Worm (Caenorhabditis elegans): ENCODE measurements around the gene glrx-5.

DNA sequence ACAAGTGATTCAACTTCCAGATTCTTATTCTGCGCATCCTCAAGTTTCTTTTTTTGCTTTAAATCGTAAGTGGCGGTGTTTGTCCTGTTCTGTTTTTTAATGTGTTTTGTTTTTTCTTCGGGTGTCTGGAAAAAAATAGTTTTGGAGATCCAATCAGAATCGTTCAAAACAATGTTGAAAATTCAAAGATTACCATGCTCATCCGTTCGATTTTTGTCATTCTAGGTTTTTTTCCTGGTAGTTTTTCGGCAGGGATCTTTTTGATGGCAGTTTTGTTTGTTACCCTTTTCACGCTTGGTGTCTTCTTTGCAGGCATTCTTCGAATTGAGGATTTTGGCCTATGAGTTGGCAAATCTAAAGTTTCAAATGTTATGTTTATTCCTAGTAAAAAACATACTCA, 17.1 kb downstream of the glrx-5 start:
- TF ChIP-seq nhr-77 (tag; optimal IDR thresholded peaks at IDR 0.05) (no peak), nhr-20 (tag; optimal IDR thresholded peaks at IDR 0.05) (no peak), efl-1 (optimal IDR thresholded peaks at IDR 0.05) (no peak), efl-1 (GFP tag; optimal IDR thresholded peaks at IDR 0.05 in 1 of 2) (no peak), nhr-84 (tag; optimal IDR thresholded peaks at IDR 0.05) (no peak), lsy-2 (tag; optimal IDR thresholded peaks at IDR 0.05) (no peak), egl-27 (tag; optimal IDR thresholded peaks at IDR 0.05) (no peak), ama-1 (optimal IDR thresholded peaks at IDR 0.05) (no peak), unc-98 (GFP tag; IDR thresholded peaks at IDR 0.05) (no peak), nhr-71 (tag; optimal IDR thresholded peaks at IDR 0.05) (no peak), nhr-237 (tag; optimal IDR thresholded peaks at IDR 0.05) (no peak), nhr-76 (tag; optimal IDR thresholded peaks at IDR 0.05) (no peak)
